Worm (Caenorhabditis elegans) whole organism, L4 larva: ENCODE data around the gene T09A5.14.

Source experiments
- D1046.2 ChIP-seq: fragments of 200-800 bp; sonication (Bioruptor generic); IDR thresholded peaks from 2 replicates; pipeline ENCODE4 v1.3.6; 2022; ENCODE audit warnings: missing genetic modification characterization, missing compliant biosample characterization
- F26F4.8 ChIP-seq: fragments of 200-800 bp; sonication (Bioruptor generic); conservative IDR thresholded peaks from 2 replicates; pipeline ENCODE4 v1.3.6; 2022; ENCODE audit warnings: missing genetic modification characterization, missing compliant biosample characterization
- R02D3.7 ChIP-seq: fragments of 150-350 bp; sonication (generic microtip); optimal IDR thresholded peaks from 3 replicates; lab custom pipeline; 2014; ENCODE audit warnings: missing biosample characterization, missing genetic modification characterization
- T20F7.1 ChIP-seq: fragments of 200-800 bp; sonication (Bioruptor generic); optimal IDR thresholded peaks from 2 replicates; lab custom pipeline; 2018; ENCODE audit warnings: mild to moderate bottlenecking, missing genetic modification characterization, missing compliant biosample characterization
- Y5F2A.4 ChIP-seq: fragments of 200-800 bp; sonication (Bioruptor generic); optimal IDR thresholded peaks from 2 replicates; lab custom pipeline; 2018; ENCODE audit warnings: mild to moderate bottlenecking, missing genetic modification characterization, missing compliant biosample characterization
- Y75B8A.6 ChIP-seq: fragments of 200-800 bp; sonication (Bioruptor generic); IDR thresholded peaks from 2 replicates; pipeline ENCODE4 v1.3.6; 2022; ENCODE audit warnings: missing genetic modification reagents, missing genetic modification characterization, missing compliant biosample characterization
- aha-1 ChIP-seq: fragments of 150-350 bp; peaks from one replicate; lab custom pipeline; 2014; ENCODE audit warnings: missing biosample characterization, missing genetic modification characterization
- aly-2 ChIP-seq: sonication (generic microtip); optimal IDR thresholded peaks from 2 replicates; lab custom pipeline; 2018; ENCODE audit warnings: missing biosample characterization, missing genetic modification characterization
- ama-1 ChIP-seq: fragments of 150-350 bp; optimal IDR thresholded peaks from 2 replicates; lab custom pipeline; 2014; ENCODE audit warnings: inconsistent platforms, mixed read lengths
- attf-4 ChIP-seq: sonication (generic microtip); optimal IDR thresholded peaks from 3 replicates; lab custom pipeline; 2017; ENCODE audit warnings: missing biosample characterization, missing genetic modification characterization
- ceh-28 ChIP-seq: fragments of 150-350 bp; optimal IDR thresholded peaks from 2 replicates; lab custom pipeline; 2014; ENCODE audit warnings: missing biosample characterization, missing genetic modification reagents, missing genetic modification characterization
- ceh-44 ChIP-seq: fragments of 200-800 bp; sonication (Bioruptor generic); IDR thresholded peaks from 2 replicates; pipeline ENCODE4 v1.3.6; 2022; ENCODE audit warnings: missing genetic modification reagents, missing genetic modification characterization, missing compliant biosample characterization
- ces-1 ChIP-seq: fragments of 150-350 bp; sonication (generic microtip); optimal IDR thresholded peaks from 4 replicates; lab custom pipeline; 2014; ENCODE audit warnings: missing biosample characterization, missing genetic modification reagents, missing genetic modification characterization
- daf-12 ChIP-seq: fragments of 150-350 bp; optimal IDR thresholded peaks from 2 replicates; lab custom pipeline; 2014; ENCODE audit warnings: missing biosample characterization, missing genetic modification reagents, missing genetic modification characterization
- dmd-6 ChIP-seq: fragments of 200-800 bp; sonication (Bioruptor generic); IDR thresholded peaks from 2 replicates; pipeline ENCODE4 v1.3.6; 2022; ENCODE audit warnings: missing genetic modification reagents, missing genetic modification characterization, missing compliant biosample characterization
- egl-27 ChIP-seq: sonication (generic microtip); optimal IDR thresholded peaks from 3 replicates; lab custom pipeline; 2017; ENCODE audit warnings: missing biosample characterization, missing genetic modification reagents, missing genetic modification characterization
- egl-43 ChIP-seq: fragments of 200-800 bp; sonication (Bioruptor generic); IDR thresholded peaks from 2 replicates; pipeline ENCODE4 v1.3.6; 2022; ENCODE audit warnings: missing genetic modification reagents, missing genetic modification characterization, missing compliant biosample characterization
- fkh-10 ChIP-seq: fragments of 150-350 bp; optimal IDR thresholded peaks from 2 replicates; lab custom pipeline; 2014; ENCODE audit warnings: missing biosample characterization, missing genetic modification reagents, missing genetic modification characterization
- fos-1 ChIP-seq: fragments of 150-350 bp; optimal IDR thresholded peaks from 2 replicates; lab custom pipeline; 2014; ENCODE audit warnings: missing biosample characterization, missing genetic modification characterization
- hif-1 ChIP-seq, 2 experiments: sonication (generic microtip); optimal IDR thresholded peaks; 2 replicates each; lab custom pipeline; 2016 to 2017; ENCODE audit warnings: missing compliant biosample characterization in 2 of 2, missing genetic modification characterization in 2 of 2, missing genetic modification reagents in 2 of 2, missing genotype in 2 of 2, mild to moderate bottlenecking in 1 of 2
- hmg-1.1 ChIP-seq: fragments of 200-800 bp; sonication (Bioruptor generic); IDR thresholded peaks from 2 replicates; pipeline ENCODE4 v1.3.6; 2022; ENCODE audit warnings: missing genetic modification reagents, missing genetic modification characterization, missing compliant biosample characterization
- lim-7 ChIP-seq: fragments of 200-800 bp; sonication (Bioruptor generic); IDR thresholded peaks from 2 replicates; pipeline ENCODE4 v1.3.6; 2022; ENCODE audit warnings: missing genetic modification characterization, missing compliant biosample characterization
- lin-29 ChIP-seq: fragments of 200-800 bp; sonication (Bioruptor generic); IDR thresholded peaks from 2 replicates; pipeline ENCODE4 v1.3.6; 2022; ENCODE audit warnings: missing genetic modification reagents, missing genetic modification characterization, missing compliant biosample characterization
- lin-38 ChIP-seq: fragments of 200-800 bp; sonication (Bioruptor generic); IDR thresholded peaks from 2 replicates; pipeline ENCODE4 v1.3.6; 2022; ENCODE audit warnings: missing genetic modification reagents, missing genetic modification characterization, missing compliant biosample characterization
- madf-5 ChIP-seq, 2 experiments: fragments of 200-800 bp; sonication (Bioruptor generic); IDR thresholded peaks; 2 replicates each; pipeline ENCODE4 v1.3.6; 2022; ENCODE audit warnings: missing compliant biosample characterization in 2 of 2, missing genetic modification characterization in 2 of 2
- mep-1 ChIP-seq: fragments of 150-350 bp; sonication (generic microtip); optimal IDR thresholded peaks from 3 replicates; lab custom pipeline; 2014; ENCODE audit warnings: missing biosample characterization, missing genetic modification characterization
- mes-2 ChIP-seq: sonication (generic microtip); optimal IDR thresholded peaks from 2 replicates; lab custom pipeline; 2016; ENCODE audit warnings: missing genotype, mild to moderate bottlenecking, missing genetic modification characterization, missing compliant biosample characterization; ENCODE audit not compliant: poor library complexity, severe bottlenecking
- nhr-102 ChIP-seq: sonication (generic microtip); optimal IDR thresholded peaks from 2 replicates; lab custom pipeline; 2016; ENCODE audit warnings: mild to moderate bottlenecking, missing genetic modification characterization, moderate library complexity, missing compliant biosample characterization
- nhr-11 ChIP-seq: fragments of 150-350 bp; optimal IDR thresholded peaks from 2 replicates; lab custom pipeline; 2014; ENCODE audit warnings: missing biosample characterization, missing genetic modification characterization
- nhr-111 ChIP-seq: fragments of 200-800 bp; sonication (Bioruptor generic); optimal IDR thresholded peaks from 2 replicates; lab custom pipeline; 2018; ENCODE audit warnings: mild to moderate bottlenecking, missing genetic modification characterization, missing compliant biosample characterization
- nhr-28 ChIP-seq: fragments of 150-350 bp; optimal IDR thresholded peaks from 2 replicates; lab custom pipeline; 2014; ENCODE audit warnings: missing biosample characterization, missing genetic modification characterization
- nhr-41 ChIP-seq: fragments of 200-800 bp; sonication (Bioruptor generic); IDR thresholded peaks from 2 replicates; pipeline ENCODE4 v1.3.6; 2022; ENCODE audit warnings: missing genetic modification reagents, missing genetic modification characterization, missing compliant biosample characterization
- nhr-48 ChIP-seq: sonication (generic microtip); optimal IDR thresholded peaks from 2 replicates; lab custom pipeline; 2016; ENCODE audit warnings: mild to moderate bottlenecking, missing genetic modification characterization, missing compliant biosample characterization
- nhr-6 ChIP-seq: fragments of 150-350 bp; optimal IDR thresholded peaks from 2 replicates; lab custom pipeline; 2014; ENCODE audit warnings: missing biosample characterization, missing genetic modification characterization
- nhr-77 ChIP-seq: fragments of 150-350 bp; optimal IDR thresholded peaks from 2 replicates; lab custom pipeline; 2014; ENCODE audit warnings: missing biosample characterization, missing genetic modification characterization
- pqm-1 ChIP-seq: sonication (generic microtip); optimal IDR thresholded peaks from 2 replicates; lab custom pipeline; 2017; ENCODE audit warnings: missing biosample characterization, missing genetic modification characterization
- snpc-1.2 ChIP-seq: fragments of 200-800 bp; sonication (Bioruptor generic); IDR thresholded peaks from 2 replicates; pipeline ENCODE4 v1.3.6; 2022; ENCODE audit warnings: missing genetic modification reagents, missing genetic modification characterization, missing compliant biosample characterization
- tag-97 ChIP-seq: fragments of 200-800 bp; sonication (Bioruptor generic); IDR thresholded peaks from 2 replicates; pipeline ENCODE4 v1.3.6; 2022; ENCODE audit warnings: missing genetic modification characterization, missing compliant biosample characterization
- vab-7 ChIP-seq: fragments of 200-800 bp; sonication (Bioruptor generic); IDR thresholded peaks from 2 replicates; pipeline ENCODE4 v1.3.6; 2022; ENCODE audit warnings: missing genetic modification reagents, missing genetic modification characterization, missing compliant biosample characterization
- zfp-2 ChIP-seq: sonication (generic microtip); optimal IDR thresholded peaks from 2 replicates; lab custom pipeline; 2016; ENCODE audit warnings: mild to moderate bottlenecking, missing genetic modification characterization, missing compliant biosample characterization

Gene T09A5.14

ce11 chrII:7792514-7792913, 39.6 kb upstream of the T09A5.14 start:
- TF ChIP-seq lim-7 (GFP tag; lab: Robert Waterston, UW) (no peak), R02D3.7 (tag; lab: Kevin White, UChicago) (no peak), dmd-6 (GFP tag; lab: Robert Waterston, UW) (no peak), vab-7 (no peak)
- TF ChIP-seq, all 104 proteins: peak for 0

- no peak for TF ChIP-seq Y75B8A.6 (GFP tag; lab: Robert Waterston, UW)
- TF ChIP-seq nhr-111, result no peak
- TF ChIP-seq ceh-28 (tag; lab: Kevin White, UChicago), result no peak
- no peak for TF ChIP-seq lin-38 (GFP tag; lab: Robert Waterston, UW)
Observed at ce11 chrII:7794222-7794621, 37.9 kb upstream of the T09A5.14 start, which contains the start of gene glr-4. glr-4 (minus strand) TSS chrII:7794322.

ce11 chrII:7795299-7795698, 36.9 kb upstream of the T09A5.14 start:
- no peak for TF ChIP-seq nhr-28 (tag; lab: Kevin White, UChicago)
- no peak for TF ChIP-seq T20F7.1 (GFP tag; lab: Kevin White, UChicago)
- no peak for TF ChIP-seq egl-43 (GFP tag; lab: Robert Waterston, UW)
- no peak for TF ChIP-seq aly-2
- no peak for TF ChIP-seq ama-1 (lab: Kevin White, UChicago)
- TF ChIP-seq nhr-6, result no peak
- TF ChIP-seq nhr-11 (tag; lab: Kevin White, UChicago), result no peak
- TF ChIP-seq tag-97 (GFP tag; lab: Robert Waterston, UW), result no peak
- no peak for TF ChIP-seq attf-4 (tag; lab: Kevin White, UChicago)
- no peak for TF ChIP-seq madf-5 (GFP tag; IDR thresholded peaks at IDR 0.05; lab: Robert Waterston, UW)
- TF ChIP-seq nhr-102 (tag; lab: Kevin White, UChicago), result no peak
- TF ChIP-seq ceh-44 (GFP tag; lab: Robert Waterston, UW), result no peak
- TF ChIP-seq ces-1 (GFP tag; lab: Kevin White, UChicago), result peak; percentile 40
- no peak for TF ChIP-seq nhr-48 (tag; lab: Kevin White, UChicago)
- TF ChIP-seq lin-29, result no peak
- peak; percentile 10 for TF ChIP-seq fkh-10
- TF ChIP-seq, all 104 proteins: peak for 2

- TF ChIP-seq dmd-6 (GFP tag; lab: Robert Waterston, UW), result peak; percentile 25; the same call in 1 of the 2 replicates
- no peak for TF ChIP-seq fos-1 (tag; lab: Kevin White, UChicago)
- no peak for TF ChIP-seq egl-43 (GFP tag; lab: Robert Waterston, UW)
- no peak for TF ChIP-seq aly-2
- TF ChIP-seq pqm-1 (tag; lab: Kevin White, UChicago), result peak; percentile 52
Observed at ce11 chrII:7801255-7801654, 30.9 kb upstream of the T09A5.14 start.

DNA sequence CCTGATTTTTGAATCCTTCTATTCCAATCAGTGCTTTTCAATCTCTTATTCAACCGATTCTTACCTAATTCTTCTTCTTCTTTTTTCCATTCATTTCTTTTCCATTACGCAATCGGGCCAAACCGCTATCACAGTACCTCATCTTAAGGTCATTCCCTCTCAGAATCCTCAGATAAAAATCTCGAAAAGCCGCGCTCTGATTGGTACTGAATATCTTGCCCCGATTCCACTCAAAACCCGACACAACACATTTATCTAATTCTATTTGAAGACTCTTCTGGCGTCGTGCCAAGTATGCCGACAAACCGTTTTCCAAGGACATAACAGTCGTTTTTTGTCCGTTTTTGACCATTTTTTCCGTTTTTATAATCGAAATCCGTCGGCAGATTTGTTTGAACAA, 30.3 kb upstream of the T09A5.14 start:
- TF ChIP-seq nhr-41 (GFP tag; lab: Robert Waterston, UW) (no peak), egl-27 (no peak), lin-38 (GFP tag; lab: Robert Waterston, UW) (no peak), zfp-2 (tag; lab: Kevin White, UChicago) (no peak), egl-43 (GFP tag; lab: Robert Waterston, UW) (no peak), hmg-1.1 (no peak), mep-1 (no peak), snpc-1.2 (no peak), ceh-28 (tag; lab: Kevin White, UChicago) (no peak), daf-12 (tag; lab: Kevin White, UChicago) (no peak), Y75B8A.6 (GFP tag; lab: Robert Waterston, UW) (no peak), aly-2 (no peak), nhr-11 (tag; lab: Kevin White, UChicago) (no peak), F26F4.8 (GFP tag; lab: Robert Waterston, UW) (no peak), mes-2 (tag; lab: Kevin White, UChicago) (no peak), nhr-77 (tag; lab: Kevin White, UChicago) (no peak), hif-1 (tag; optimal IDR thresholded peaks at IDR 0.05; lab: Kevin White, UChicago) (no peak), D1046.2 (GFP tag; lab: Robert Waterston, UW) (no peak), Y5F2A.4 (no peak), aha-1 (tag; lab: Kevin White, UChicago) (no peak)
